Fruit fly (Drosophila melanogaster) whole organism, embryonic: ENCODE measurements around the gene Kat60.
A peak's percentile ranks its signal among the peaks of the same experiment; 100 is the strongest.

Source experiments
- Atf6 ChIP-seq: fragments of 200-800 bp; sonication (Bioruptor generic); IDR thresholded peaks from 2 replicates; pipeline ENCODE4 v1.3.6; 2022; ENCODE audit warnings: missing biosample characterization, missing genetic modification characterization
- Blimp-1 ChIP-seq: fragments of 200-800 bp; sonication (Bioruptor generic); optimal IDR thresholded peaks from 3 replicates; lab custom pipeline; 2018; ENCODE audit warnings: missing biosample characterization, missing genetic modification characterization, mild to moderate bottlenecking, moderate library complexity, missing genetic modification reagents
- CG11456 ChIP-seq: fragments of 200-800 bp; sonication (Bioruptor generic); IDR thresholded peaks from 3 replicates; pipeline ENCODE4 v1.3.6; 2022; ENCODE audit warnings: missing biosample characterization, missing genetic modification characterization
- CG11723 ChIP-seq: fragments of 200-800 bp; sonication (Bioruptor generic); optimal IDR thresholded peaks from 2 replicates; lab custom pipeline; 2017; ENCODE audit warnings: missing biosample characterization, mild to moderate bottlenecking, missing genetic modification characterization
- CG12744 ChIP-seq: fragments of 200-800 bp; sonication (Bioruptor generic); optimal IDR thresholded peaks from 2 replicates; lab custom pipeline; 2016; ENCODE audit warnings: missing biosample characterization, missing genetic modification characterization
- CG15479 ChIP-seq: fragments of 200-800 bp; sonication (Bioruptor generic); optimal IDR thresholded peaks from 3 replicates; lab custom pipeline; 2019; ENCODE audit warnings: missing biosample characterization, mild to moderate bottlenecking, missing genetic modification characterization, moderate library complexity
- CG16815 ChIP-seq: fragments of 200-800 bp; sonication (Bioruptor generic); optimal IDR thresholded peaks from 3 replicates; lab custom pipeline; 2017; ENCODE audit warnings: missing biosample characterization, mild to moderate bottlenecking, missing genetic modification characterization
- CG17612 ChIP-seq: fragments of 200-800 bp; sonication (Bioruptor generic); IDR thresholded peaks from 2 replicates; pipeline ENCODE4 v1.3.6; 2022; ENCODE audit warnings: missing biosample characterization, missing genetic modification characterization
- CG1832 ChIP-seq: fragments of 200-800 bp; sonication (Bioruptor generic); optimal IDR thresholded peaks from 2 replicates; lab custom pipeline; 2017; ENCODE audit warnings: missing biosample characterization, mild to moderate bottlenecking, missing genetic modification characterization, inconsistent platforms
- CG18599 ChIP-seq: fragments of 200-800 bp; sonication (Bioruptor generic); optimal IDR thresholded peaks from 3 replicates; lab custom pipeline; 2017; ENCODE audit warnings: missing biosample characterization, missing genetic modification characterization, mild to moderate bottlenecking, moderate library complexity, missing genetic modification reagents
- CG2116 ChIP-seq: fragments of 200-800 bp; sonication (Bioruptor generic); optimal IDR thresholded peaks from 3 replicates; lab custom pipeline; 2018; ENCODE audit warnings: missing biosample characterization, mild to moderate bottlenecking, missing genetic modification characterization
- CG2120 ChIP-seq: fragments of 200-800 bp; sonication (Bioruptor generic); optimal IDR thresholded peaks from 3 replicates; lab custom pipeline; 2016; ENCODE audit warnings: missing biosample characterization, missing genetic modification characterization
- CG3726 ChIP-seq: fragments of 200-800 bp; sonication (Bioruptor generic); IDR thresholded peaks from 3 replicates; pipeline ENCODE4, ENCODE4 v1.3.6; 2022; ENCODE audit warnings: missing biosample characterization, missing genetic modification characterization
- CG3847 ChIP-seq: fragments of 200-800 bp; sonication (Bioruptor generic); IDR thresholded peaks from 2 replicates; pipeline ENCODE4 v1.3.6; 2022; ENCODE audit warnings: missing biosample characterization, missing genetic modification characterization
- CG3995 ChIP-seq: fragments of 200-800 bp; sonication (Bioruptor generic); optimal IDR thresholded peaks from 3 replicates; lab custom pipeline; 2016; ENCODE audit warnings: missing biosample characterization, missing genetic modification characterization
- CG4404 ChIP-seq: fragments of 200-800 bp; sonication (Bioruptor generic); IDR thresholded peaks from 2 replicates; pipeline ENCODE4 v1.3.6; 2022; ENCODE audit warnings: missing biosample characterization, missing genetic modification characterization
- CG4707 ChIP-seq: fragments of 200-800 bp; sonication (Bioruptor generic); optimal IDR thresholded peaks from 2 replicates; lab custom pipeline; 2018; ENCODE audit warnings: missing biosample characterization, mild to moderate bottlenecking, missing genetic modification characterization, moderate library complexity
- CG6175 ChIP-seq: fragments of 200-800 bp; sonication (Bioruptor generic); IDR thresholded peaks from 3 replicates; pipeline ENCODE4 v1.3.6; 2022; ENCODE audit warnings: missing biosample characterization, missing genetic modification characterization
- CG6689 ChIP-seq: fragments of 200-800 bp; sonication (Bioruptor generic); IDR thresholded peaks from 2 replicates; pipeline ENCODE4 v1.3.6; 2022; ENCODE audit warnings: missing biosample characterization, missing genetic modification characterization
- CG8359 ChIP-seq: fragments of 200-800 bp; sonication (Bioruptor generic); optimal IDR thresholded peaks from 2 replicates; lab custom pipeline; 2017; ENCODE audit warnings: missing biosample characterization, mild to moderate bottlenecking, missing genetic modification characterization, borderline replicate concordance
- CG8478 ChIP-seq: fragments of >200 bp; optimal IDR thresholded peaks from 2 replicates; lab custom pipeline; 2018
- CTCF ChIP-seq: fragments of 200-800 bp; sonication (Bioruptor generic); optimal IDR thresholded peaks from 2 replicates; lab custom pipeline; 2017; ENCODE audit warnings: missing biosample characterization, mild to moderate bottlenecking, missing genetic modification characterization, moderate library complexity
- D19B ChIP-seq: fragments of 200-800 bp; sonication (Bioruptor generic); optimal IDR thresholded peaks from 2 replicates; lab custom pipeline; 2017; ENCODE audit warnings: missing biosample characterization, mild to moderate bottlenecking, missing genetic modification characterization
- HLH4C ChIP-seq: fragments of 200-800 bp; sonication (Bioruptor generic); IDR thresholded peaks from 3 replicates; pipeline ENCODE4 v1.3.6; 2022; ENCODE audit warnings: missing biosample characterization, missing genetic modification characterization; ENCODE audit not compliant: partially characterized antibody
- Hr51 ChIP-seq, 2 experiments: fragments of 200-800 bp; sonication (Bioruptor generic); optimal IDR thresholded peaks; 2 replicates in 1 of 2; 3 replicates in 1 of 2; lab custom pipeline; 2016 to 2018; ENCODE audit warnings: missing biosample characterization in 2 of 2, missing genetic modification characterization in 2 of 2, mild to moderate bottlenecking in 1 of 2, moderate library complexity in 1 of 2
- Myb ChIP-seq: fragments of 200-800 bp; sonication (Bioruptor generic); optimal IDR thresholded peaks from 2 replicates; lab custom pipeline; 2016; ENCODE audit warnings: missing biosample characterization, missing genetic modification characterization
- Nf-YA ChIP-seq: fragments of 200-800 bp; sonication (Bioruptor generic); IDR thresholded peaks from 2 replicates; pipeline ENCODE4 v1.3.6; 2022; ENCODE audit warnings: missing biosample characterization, missing genetic modification characterization
- Ravus ChIP-seq: fragments of 200-800 bp; sonication (Bioruptor generic); IDR thresholded peaks from 2 replicates; pipeline ENCODE4 v1.3.6; 2022; ENCODE audit warnings: missing biosample characterization, missing genetic modification characterization
- Side ChIP-seq: fragments of 200-800 bp; sonication (Bioruptor generic); optimal IDR thresholded peaks from 2 replicates; lab custom pipeline; 2016; ENCODE audit warnings: missing biosample characterization, missing genetic modification characterization
- Six4 ChIP-seq: fragments of 200-800 bp; sonication (Bioruptor generic); optimal IDR thresholded peaks from 2 replicates; lab custom pipeline; 2016; ENCODE audit warnings: missing biosample characterization, missing genetic modification characterization
- ap ChIP-seq: fragments of 200-800 bp; sonication (Bioruptor generic); IDR thresholded peaks from 2 replicates; pipeline ENCODE4 v1.3.6; 2022; ENCODE audit warnings: missing biosample characterization, missing genetic modification characterization
- ara ChIP-seq: fragments of 200-800 bp; sonication (Bioruptor generic); IDR thresholded peaks from 2 replicates; pipeline ENCODE4 v1.3.6; 2022; ENCODE audit warnings: missing biosample characterization, missing genetic modification characterization
- bsh ChIP-seq, 2 experiments: fragments of 200-800 bp; sonication (Bioruptor generic); optimal IDR thresholded peaks; 2 replicates each; lab custom pipeline; 2017 to 2018; ENCODE audit warnings: mild to moderate bottlenecking in 2 of 2, missing biosample characterization in 2 of 2, missing genetic modification characterization in 2 of 2, moderate library complexity in 1 of 2
- cg ChIP-seq: fragments of 200-800 bp; sonication (Bioruptor generic); optimal IDR thresholded peaks from 3 replicates; lab custom pipeline; 2019; ENCODE audit warnings: missing biosample characterization, mild to moderate bottlenecking, missing genetic modification characterization, moderate library complexity
- chif ChIP-seq, 2 experiments: fragments of 200-800 bp; sonication (Bioruptor generic); optimal IDR thresholded peaks; 3 replicates each; lab custom pipeline; 2016; ENCODE audit warnings: missing biosample characterization in 2 of 2, missing genetic modification characterization in 2 of 2
- crp ChIP-seq, 2 experiments: fragments of 200-800 bp; sonication (Bioruptor generic); optimal IDR thresholded peaks; 2 replicates in 1 of 2; 3 replicates in 1 of 2; lab custom pipeline; 2017; ENCODE audit warnings: missing biosample characterization in 2 of 2, missing genetic modification characterization in 2 of 2, mild to moderate bottlenecking in 1 of 2, moderate library complexity in 1 of 2
- dmrt99B ChIP-seq: fragments of 200-800 bp; sonication (Bioruptor generic); optimal IDR thresholded peaks from 2 replicates; lab custom pipeline; 2018; ENCODE audit warnings: missing biosample characterization, mild to moderate bottlenecking, missing genetic modification characterization, moderate library complexity
- gsb ChIP-seq: fragments of 200-800 bp; sonication (Bioruptor generic); IDR thresholded peaks from 2 replicates; pipeline ENCODE4 v1.3.6; 2022; ENCODE audit warnings: missing biosample characterization, missing genetic modification characterization
- hkb ChIP-seq, 2 experiments: fragments of 200-800 bp in 1 of 2; fragments of >200 bp in 1 of 2; sonication (Bioruptor generic) in 1 of 2; IDR thresholded peaks in 1 of 2; optimal IDR thresholded peaks in 1 of 2; 2 replicates each; pipeline versions ENCODE4 v1.3.6 to Lab custom; 2017 to 2022; ENCODE audit warnings: missing biosample characterization in 1 of 2, missing genetic modification characterization in 1 of 2
- ken ChIP-seq: fragments of 200-800 bp; sonication (Bioruptor generic); IDR thresholded peaks from 3 replicates; pipeline ENCODE4 v1.3.6; 2022; ENCODE audit warnings: missing biosample characterization, missing genetic modification characterization
- klu ChIP-seq: fragments of 200-800 bp; sonication (Bioruptor generic); IDR thresholded peaks from 2 replicates; pipeline ENCODE4 v1.3.6; 2022; ENCODE audit warnings: missing biosample characterization, missing genetic modification characterization
- odd ChIP-seq: fragments of 200-800 bp; sonication (Bioruptor generic); optimal IDR thresholded peaks from 2 replicates; lab custom pipeline; 2017; ENCODE audit warnings: missing biosample characterization, mild to moderate bottlenecking, missing genetic modification characterization
- onecut ChIP-seq: fragments of 200-800 bp; sonication (Bioruptor generic); IDR thresholded peaks from 2 replicates; pipeline ENCODE4 v1.3.6; 2022; ENCODE audit warnings: missing biosample characterization, missing genetic modification characterization
- pum ChIP-seq: fragments of 200-800 bp; sonication (Bioruptor generic); optimal IDR thresholded peaks from 2 replicates; lab custom pipeline; 2016; ENCODE audit warnings: missing biosample characterization, missing genetic modification characterization
- tio ChIP-seq: fragments of 200-800 bp; sonication (Bioruptor generic); optimal IDR thresholded peaks from 2 replicates; lab custom pipeline; 2017; ENCODE audit warnings: missing biosample characterization, missing genetic modification characterization, inconsistent platforms
- toy ChIP-seq: fragments of 200-800 bp; sonication (Bioruptor generic); IDR thresholded peaks from 2 replicates; pipeline ENCODE4 v1.3.6; 2022; ENCODE audit warnings: missing biosample characterization, missing genetic modification characterization
- trem ChIP-seq: fragments of 200-800 bp; optimal IDR thresholded peaks from 3 replicates; lab custom pipeline; 2019; ENCODE audit warnings: missing biosample characterization, mild to moderate bottlenecking, missing genetic modification characterization, moderate library complexity
- ttk ChIP-seq: fragments of 200-800 bp; sonication (Bioruptor generic); IDR thresholded peaks from 2 replicates; pipeline ENCODE4 v2.1.2; 2022; ENCODE audit warnings: missing biosample characterization, missing genetic modification characterization
- vfl ChIP-seq: fragments of 200-800 bp; sonication (Bioruptor generic); optimal IDR thresholded peaks from 2 replicates; lab custom pipeline; 2016; ENCODE audit warnings: missing biosample characterization, missing genetic modification characterization

The Kat60 gene

dm6 chr3R:5211901-5212758 lies 19.9 kb downstream of the Kat60 start (continued):
- TF ChIP-seq CG1832 (GFP tag; lab: Kevin White, UChicago), result no peak
- peak; percentile 94 for TF ChIP-seq CG4404 (GFP tag; lab: Robert Waterston, UW)
- TF ChIP-seq Ravus (GFP tag; lab: Robert Waterston, UW), result no peak
- peak; percentile 42 for TF ChIP-seq CG12744
- peak; percentile 63 for TF ChIP-seq CG4707 (GFP tag; lab: Kevin White, UChicago)
- peak; percentile 90 for TF ChIP-seq CG16815 (GFP tag; lab: Kevin White, UChicago)
- TF ChIP-seq hkb (optimal IDR thresholded peaks at IDR 0.05; lab: Kevin White, UChicago), result no peak
- TF ChIP-seq hkb (GFP tag; IDR thresholded peaks at IDR 0.05; lab: Robert Waterston, UW), result peak; percentile 40; the same call in 1 of the 2 replicates
- TF ChIP-seq Myb (GFP tag; lab: Kevin White, UChicago), result peak; percentile 50
- TF ChIP-seq vfl (GFP tag; lab: Kevin White, UChicago), result peak; percentile 82
- peak; percentile 80 for TF ChIP-seq Six4 (GFP tag; lab: Kevin White, UChicago)
- TF ChIP-seq trem (tag; lab: Kevin White, UChicago), result peak; percentile 92
- no peak for TF ChIP-seq CG11456
- TF ChIP-seq Blimp-1 (GFP tag; lab: Kevin White, UChicago), result peak; percentile 69
- TF ChIP-seq cg (GFP tag; lab: Kevin White, UChicago), result peak; percentile 32
- TF ChIP-seq CTCF, result no peak
- no peak for TF ChIP-seq CG3847 (GFP tag; lab: Robert Waterston, UW)
- TF ChIP-seq CG11723 (GFP tag; lab: Kevin White, UChicago), result peak; percentile 44
- peak; percentile 52 for TF ChIP-seq CG18599 (GFP tag; lab: Kevin White, UChicago)
- no peak for TF ChIP-seq D19B (GFP tag; lab: Kevin White, UChicago)
- no peak for TF ChIP-seq Atf6
- no peak for TF ChIP-seq CG17612 (GFP tag; lab: Robert Waterston, UW)
- peak; percentile 74 for TF ChIP-seq tio (GFP tag; lab: Kevin White, UChicago)
- peak; percentile 85 for TF ChIP-seq pum (GFP tag; lab: Kevin White, UChicago)
- no peak for TF ChIP-seq gsb
- TF ChIP-seq onecut, result peak; percentile 66
- no peak for TF ChIP-seq toy (GFP tag; lab: Robert Waterston, UW)
- peak; percentile 23 to 82 for TF ChIP-seq Hr51 (GFP tag; optimal IDR thresholded peaks at IDR 0.05; lab: Kevin White, UChicago)
- peak; percentile 52 for TF ChIP-seq dmrt99B (tag; lab: Kevin White, UChicago)
- no peak for TF ChIP-seq CG8478
- TF ChIP-seq CG3995 (GFP tag; lab: Kevin White, UChicago), result no peak
- peak; percentile 30 for TF ChIP-seq CG2116 (GFP tag; lab: Kevin White, UChicago)
- no peak for TF ChIP-seq Nf-YA (GFP tag; lab: Robert Waterston, UW)
- TF ChIP-seq CG6175 (GFP tag; lab: Robert Waterston, UW), result no peak
- no peak for TF ChIP-seq ken (GFP tag; lab: Robert Waterston, UW)
- TF ChIP-seq HLH4C (GFP tag; lab: Robert Waterston, UW), result no peak
- peak in 1 of 2 experiments; percentile 79 for TF ChIP-seq bsh (GFP tag; optimal IDR thresholded peaks at IDR 0.05; lab: Kevin White, UChicago)
- no peak for TF ChIP-seq CG3726 (GFP tag; lab: Robert Waterston, UW)
- peak; percentile 79 for TF ChIP-seq Side
- TF ChIP-seq CG6689 (GFP tag; lab: Robert Waterston, UW), result peak; percentile 78
- peak; percentile 97 for TF ChIP-seq CG15479 (GFP tag; lab: Kevin White, UChicago)
- no peak for TF ChIP-seq klu (GFP tag; lab: Robert Waterston, UW)
- peak; percentile 40; the same call in 1 of the 2 replicates for TF ChIP-seq ap (GFP tag; lab: Robert Waterston, UW)
- TF ChIP-seq chif (GFP tag; optimal IDR thresholded peaks at IDR 0.05; lab: Kevin White, UChicago), result peak; percentile 77 to 93
- TF ChIP-seq CG8359 (GFP tag; lab: Kevin White, UChicago), result peak; percentile 74
- TF ChIP-seq ara (GFP tag; lab: Robert Waterston, UW), result peak; percentile 90
- no peak; the same call in 1 of the 2 replicates for TF ChIP-seq ttk
- TF ChIP-seq odd (GFP tag; lab: Kevin White, UChicago), result peak; percentile 12
- no peak for TF ChIP-seq CG2120
- TF ChIP-seq crp (GFP tag; optimal IDR thresholded peaks at IDR 0.05; lab: Kevin White, UChicago), result no peak
